Worm (Caenorhabditis elegans) whole organism, early embryonic: Measurements from ENCODE around the gene oac-6.

Source experiments
- B0310.2 ChIP-seq: sonication (generic microtip); optimal IDR thresholded peaks from 2 replicates; lab custom pipeline; 2016; ENCODE audit warnings: mild to moderate bottlenecking, missing genetic modification characterization, missing compliant biosample characterization
- F13C5.2 ChIP-seq: sonication (generic microtip); optimal IDR thresholded peaks from 2 replicates; lab custom pipeline; 2017; ENCODE audit warnings: mild to moderate bottlenecking, missing genetic modification characterization, inconsistent platforms, missing compliant biosample characterization
- aly-1 ChIP-seq: sonication (generic microtip); optimal IDR thresholded peaks from 2 replicates; lab custom pipeline; 2016; ENCODE audit warnings: missing genetic modification characterization, missing compliant biosample characterization
- ama-1 ChIP-seq: fragments of 150-350 bp; optimal IDR thresholded peaks from 2 replicates; lab custom pipeline; 2014
- ceh-13 ChIP-seq: fragments of 200-800 bp; sonication (Bioruptor generic); optimal IDR thresholded peaks from 2 replicates; lab custom pipeline; 2018; ENCODE audit warnings: mild to moderate bottlenecking, missing genetic modification characterization, missing compliant biosample characterization
- ceh-36 ChIP-seq: sonication (generic microtip); optimal IDR thresholded peaks from 2 replicates; lab custom pipeline; 2016; ENCODE audit warnings: missing genetic modification characterization, inconsistent platforms, missing compliant biosample characterization
- ets-7 ChIP-seq: sonication (generic microtip); optimal IDR thresholded peaks from 2 replicates; lab custom pipeline; 2016; ENCODE audit warnings: missing genotype, missing genetic modification characterization, missing compliant biosample characterization
- flt-1 ChIP-seq: fragments of 200-800 bp; sonication (Bioruptor generic); IDR thresholded peaks from 2 replicates; pipeline ENCODE4 v1.3.6; 2022; ENCODE audit warnings: missing genetic modification characterization, missing compliant biosample characterization
- hmbx-1 ChIP-seq: sonication (generic microtip); optimal IDR thresholded peaks from 2 replicates; lab custom pipeline; 2016; ENCODE audit warnings: mild to moderate bottlenecking, missing genetic modification characterization, missing compliant biosample characterization
- hmg-4 ChIP-seq: fragments of 200-800 bp; sonication (Bioruptor generic); optimal IDR thresholded peaks from 2 replicates; lab custom pipeline; 2018; ENCODE audit warnings: mild to moderate bottlenecking, missing genetic modification characterization, missing compliant biosample characterization
- hnd-1 ChIP-seq: sonication (generic microtip); optimal IDR thresholded peaks from 2 replicates; lab custom pipeline; 2016; ENCODE audit warnings: missing genetic modification characterization, missing compliant biosample characterization
- pes-1 ChIP-seq: fragments of 200-800 bp; sonication (Bioruptor generic); IDR thresholded peaks from 2 replicates; pipeline ENCODE4 v1.3.6; 2022; ENCODE audit warnings: missing genetic modification reagents, missing genetic modification characterization, missing compliant biosample characterization
- scrt-1 ChIP-seq: fragments of 200-800 bp; sonication (Bioruptor generic); IDR thresholded peaks from 2 replicates; pipeline ENCODE4 v1.3.6; 2022; ENCODE audit warnings: missing genetic modification characterization, missing compliant biosample characterization
- sea-1 ChIP-seq: fragments of 200-800 bp; sonication (Bioruptor generic); conservative IDR thresholded peaks from 2 replicates; pipeline ENCODE4 v1.3.6; 2022; ENCODE audit warnings: missing genetic modification characterization, missing compliant biosample characterization
- tbx-11 ChIP-seq: fragments of 200-800 bp; sonication (Bioruptor generic); IDR thresholded peaks from 2 replicates; pipeline ENCODE4 v1.3.6; 2022; ENCODE audit warnings: missing genetic modification characterization, missing compliant biosample characterization
- tbx-37 ChIP-seq: fragments of 200-800 bp; sonication (Bioruptor generic); conservative IDR thresholded peaks from 2 replicates; pipeline ENCODE4 v1.3.6; 2022; ENCODE audit warnings: missing genetic modification reagents, missing genetic modification characterization, missing compliant biosample characterization
- tra-4 ChIP-seq: sonication (generic microtip); optimal IDR thresholded peaks from 2 replicates; lab custom pipeline; 2017; ENCODE audit warnings: missing genetic modification characterization, missing compliant biosample characterization

Gene oac-6

ce11 chrV:16297070-16297469 lies 5.4 kb upstream of the oac-6 start, which contains the start of gene srbc-83:
TSS of gene srbc-83 (plus strand) at chrV:16297370.
- TF ChIP-seq hnd-1 (tag; lab: Kevin White, UChicago) (no peak), B0310.2 (tag; lab: Kevin White, UChicago) (no peak), flt-1 (GFP tag; lab: Robert Waterston, UW) (no peak), ama-1 (no peak), ets-7 (tag; lab: Kevin White, UChicago) (no peak), aly-1 (no peak), ceh-36 (no peak), tbx-37 (GFP tag; lab: Robert Waterston, UW) (no peak)

- TF ChIP-seq ceh-36 (no peak), F13C5.2 (tag; lab: Kevin White, UChicago) (no peak), sea-1 (GFP tag; lab: Robert Waterston, UW) (no peak), hnd-1 (tag; lab: Kevin White, UChicago) (no peak), scrt-1 (GFP tag; lab: Robert Waterston, UW) (no peak), hmbx-1 (no peak), pes-1 (GFP tag; lab: Robert Waterston, UW) (no peak), ama-1 (no peak), tra-4 (tag; lab: Kevin White, UChicago) (no peak), flt-1 (GFP tag; lab: Robert Waterston, UW) (no peak), tbx-37 (GFP tag; lab: Robert Waterston, UW) (no peak), hmg-4 (GFP tag; lab: Kevin White, UChicago) (no peak), tbx-11 (GFP tag; lab: Robert Waterston, UW) (no peak), B0310.2 (tag; lab: Kevin White, UChicago) (no peak)
These were observed 3.8 kb upstream of the oac-6 start, which contains the start of gene srbc-84 for ce11 chrV:16298669-16299068. TSS of gene srbc-84 (plus strand) at chrV:16298969.

- TF ChIP-seq pes-1 (GFP tag; lab: Robert Waterston, UW) = no peak
- no peak for TF ChIP-seq hmbx-1
- no peak for TF ChIP-seq ceh-36
- no peak for TF ChIP-seq aly-1
- no peak for TF ChIP-seq ama-1
- no peak for TF ChIP-seq tbx-11 (GFP tag; lab: Robert Waterston, UW)
- no peak for TF ChIP-seq scrt-1 (GFP tag; lab: Robert Waterston, UW)
- no peak for TF ChIP-seq sea-1 (GFP tag; lab: Robert Waterston, UW)
- no peak for TF ChIP-seq ceh-13 (GFP tag; lab: Kevin White, UChicago)
- TF ChIP-seq F13C5.2 (tag; lab: Kevin White, UChicago) = no peak
These were observed 2.7 kb upstream of the oac-6 start for ce11 chrV:16299834-16300233.

- TF ChIP-seq tbx-11 (GFP tag; lab: Robert Waterston, UW) = no peak
- TF ChIP-seq ceh-36 = no peak
- no peak for TF ChIP-seq tbx-37 (GFP tag; lab: Robert Waterston, UW)
- no peak for TF ChIP-seq F13C5.2 (tag; lab: Kevin White, UChicago)
- no peak for TF ChIP-seq ceh-13 (GFP tag; lab: Kevin White, UChicago)
- TF ChIP-seq hmg-4 (GFP tag; lab: Kevin White, UChicago) = no peak
- TF ChIP-seq ets-7 (tag; lab: Kevin White, UChicago) = no peak
- no peak for TF ChIP-seq sea-1 (GFP tag; lab: Robert Waterston, UW)
- no peak for TF ChIP-seq pes-1 (GFP tag; lab: Robert Waterston, UW)
- TF ChIP-seq tra-4 (tag; lab: Kevin White, UChicago) = no peak
- TF ChIP-seq hnd-1 (tag; lab: Kevin White, UChicago) = no peak
- TF ChIP-seq B0310.2 (tag; lab: Kevin White, UChicago) = no peak
- no peak for TF ChIP-seq flt-1 (GFP tag; lab: Robert Waterston, UW)
- no peak for TF ChIP-seq hmbx-1
- no peak for TF ChIP-seq aly-1
These were observed 2.2 kb upstream of the oac-6 start, which contains the start of gene srbc-82 for ce11 chrV:16300276-16300675. TSS of gene srbc-82 (plus strand) at chrV:16300576.

- TF ChIP-seq sea-1 (GFP tag; lab: Robert Waterston, UW) (no peak), tbx-11 (GFP tag; lab: Robert Waterston, UW) (no peak), ets-7 (tag; lab: Kevin White, UChicago) (no peak), ceh-36 (no peak), hnd-1 (tag; lab: Kevin White, UChicago) (no peak), tbx-37 (GFP tag; lab: Robert Waterston, UW) (no peak), flt-1 (GFP tag; lab: Robert Waterston, UW) (no peak), hmg-4 (GFP tag; lab: Kevin White, UChicago) (no peak), tra-4 (tag; lab: Kevin White, UChicago) (no peak), F13C5.2 (tag; lab: Kevin White, UChicago) (no peak), pes-1 (GFP tag; lab: Robert Waterston, UW) (no peak), aly-1 (no peak), ceh-13 (GFP tag; lab: Kevin White, UChicago) (no peak), hmbx-1 (no peak), ama-1 (no peak), scrt-1 (GFP tag; lab: Robert Waterston, UW) (no peak), B0310.2 (tag; lab: Kevin White, UChicago) (no peak)
These were observed 4.7 kb downstream of the oac-6 start, which contains the start of gene srxa-7 for ce11 chrV:16307253-16307652. TSS of gene srxa-7 (plus strand) at chrV:16307553.

- TF ChIP-seq flt-1 (GFP tag; lab: Robert Waterston, UW) (no peak), tra-4 (tag; lab: Kevin White, UChicago) (no peak), hmbx-1 (no peak), ama-1 (no peak), tbx-37 (GFP tag; lab: Robert Waterston, UW) (no peak), tbx-11 (GFP tag; lab: Robert Waterston, UW) (no peak), ceh-13 (GFP tag; lab: Kevin White, UChicago) (no peak), hnd-1 (tag; lab: Kevin White, UChicago) (no peak), hmg-4 (GFP tag; lab: Kevin White, UChicago) (no peak), F13C5.2 (tag; lab: Kevin White, UChicago) (no peak), ets-7 (tag; lab: Kevin White, UChicago) (no peak), aly-1 (no peak), sea-1 (GFP tag; lab: Robert Waterston, UW) (no peak), ceh-36 (no peak), pes-1 (GFP tag; lab: Robert Waterston, UW) (no peak), B0310.2 (tag; lab: Kevin White, UChicago) (no peak), scrt-1 (GFP tag; lab: Robert Waterston, UW) (no peak)
These were observed 5.8 kb downstream of the oac-6 start for ce11 chrV:16308343-16308742.

ce11 chrV:16309523-16309922 lies 7.0 kb downstream of the oac-6 start, which contains the start of gene oac-7:
TSS of gene oac-7 (plus strand) at chrV:16309805.
- TF ChIP-seq ceh-36 (no peak), hnd-1 (tag; lab: Kevin White, UChicago) (no peak), ama-1 (no peak), B0310.2 (tag; lab: Kevin White, UChicago) (no peak), pes-1 (GFP tag; lab: Robert Waterston, UW) (no peak), tbx-37 (GFP tag; lab: Robert Waterston, UW) (no peak), hmbx-1 (no peak), scrt-1 (GFP tag; lab: Robert Waterston, UW) (no peak), ceh-13 (GFP tag; lab: Kevin White, UChicago) (no peak), tbx-11 (GFP tag; lab: Robert Waterston, UW) (no peak), F13C5.2 (tag; lab: Kevin White, UChicago) (no peak), ets-7 (tag; lab: Kevin White, UChicago) (no peak), hmg-4 (GFP tag; lab: Kevin White, UChicago) (no peak), sea-1 (GFP tag; lab: Robert Waterston, UW) (no peak)
